Worm (Caenorhabditis elegans) whole organism, midembryonic: ENCODE results near the gene gpa-6.

Experiments
- T22C8.4 ChIP-seq: fragments of 200-800 bp; sonication (Bioruptor generic); IDR thresholded peaks from 2 replicates; pipeline ENCODE4 v1.3.6; 2022; ENCODE audit warnings: missing genetic modification characterization, missing compliant biosample characterization
- flt-1 ChIP-seq: fragments of 200-800 bp; sonication (Bioruptor generic); IDR thresholded peaks from 2 replicates; pipeline ENCODE4 v1.3.6; 2022; ENCODE audit warnings: missing genetic modification characterization, missing compliant biosample characterization
- ztf-29 ChIP-seq: fragments of 200-800 bp; sonication (Bioruptor generic); IDR thresholded peaks from 2 replicates; pipeline ENCODE4 v1.3.6; 2022; ENCODE audit warnings: missing genetic modification reagents, missing genetic modification characterization, missing compliant biosample characterization

- TF ChIP-seq ztf-29 (GFP tag; lab: Robert Waterston, UW), result no peak
- TF ChIP-seq T22C8.4 (GFP tag; lab: Robert Waterston, UW), result no peak
- no peak for TF ChIP-seq flt-1 (GFP tag; lab: Robert Waterston, UW)
These were observed 25.8 kb downstream of the gpa-6 start, which contains the start of gene R12H7.4 for ce11 chrX:13216802-13217201.
